Worm (Caenorhabditis elegans): Measurements from ENCODE around the gene F13E9.9.

The F13E9.9 gene

ce11 chrIV:10936906-10937540 is 38.0 kb upstream of the F13E9.9 start, which contains the start of gene fic-1 (continued):
- TF ChIP-seq lsy-27 (tag; optimal IDR thresholded peaks at IDR 0.05; ENCODE audit: borderline replicate concordance, insufficient read depth): no peak
- TF ChIP-seq B0261.1 (tag; optimal IDR thresholded peaks at IDR 0.05): no peak
- TF ChIP-seq Y53F4B.3 (GFP tag; IDR thresholded peaks at IDR 0.05): no peak
- TF ChIP-seq F39B2.1 (GFP tag; IDR thresholded peaks at IDR 0.05): no peak
- no peak for TF ChIP-seq mxl-1 (tag; optimal IDR thresholded peaks at IDR 0.05)
- no peak for TF ChIP-seq sptf-2 (GFP tag; optimal IDR thresholded peaks at IDR 0.05)
- no peak for TF ChIP-seq somi-1 (GFP tag; optimal IDR thresholded peaks at IDR 0.05)
- TF ChIP-seq dpff-1 (tag; optimal IDR thresholded peaks at IDR 0.05): no peak
- TF ChIP-seq F10E7.11 (tag; optimal IDR thresholded peaks at IDR 0.05): no peak
- TF ChIP-seq T26A5.8 (tag; optimal IDR thresholded peaks at IDR 0.05): no peak
- TF ChIP-seq ztf-3 (GFP tag; optimal IDR thresholded peaks at IDR 0.05): no peak
- peak; percentile 61 for TF ChIP-seq madf-8 (GFP tag; conservative IDR thresholded peaks at IDR 0.05)
- TF ChIP-seq mcd-1 (GFP tag; IDR thresholded peaks at IDR 0.05): no peak
- TF ChIP-seq D2030.7 (GFP tag; IDR thresholded peaks at IDR 0.05): 0 out of 2 replicates have a peak, but pooled peaks have one; percentile 19
- no peak for TF ChIP-seq hlh-26 (GFP tag; conservative IDR thresholded peaks at IDR 0.05)
- no peak for TF ChIP-seq B0336.3 (GFP tag; IDR thresholded peaks at IDR 0.05)
- no peak for TF ChIP-seq ceh-79 (tag; optimal IDR thresholded peaks at IDR 0.05)
- TF ChIP-seq lag-1 (GFP tag; IDR thresholded peaks at IDR 0.05): no peak
- no peak for TF ChIP-seq aptf-2 (GFP tag; conservative IDR thresholded peaks at IDR 0.05)
- no peak for TF ChIP-seq lin-40 (tag; optimal IDR thresholded peaks at IDR 0.05)
- no peak for TF ChIP-seq dox-1 (GFP tag; IDR thresholded peaks at IDR 0.05)
- no peak for TF ChIP-seq hsf-1 (GFP tag; IDR thresholded peaks at IDR 0.05)
- peak; percentile 21 for TF ChIP-seq F23B12.7 (tag; optimal IDR thresholded peaks at IDR 0.05; ENCODE audit: insufficient read depth)
- no peak for TF ChIP-seq ztf-22 (GFP tag; optimal IDR thresholded peaks at IDR 0.05)
- TF ChIP-seq madf-6 (GFP tag; IDR thresholded peaks at IDR 0.05): peak; percentile 86
- TF ChIP-seq nfyb-1 (GFP tag; IDR thresholded peaks at IDR 0.05): 0 out of 2 replicates have a peak, but pooled peaks have one; percentile 41
- TF ChIP-seq unc-62 (GFP tag; optimal IDR thresholded peaks at IDR 0.05): peak; percentile 48
- TF ChIP-seq aptf-3 (GFP tag; IDR thresholded peaks at IDR 0.05): no peak
- no peak for TF ChIP-seq pha-4 (tag; optimal IDR thresholded peaks at IDR 0.05)
- no peak for TF ChIP-seq F57C9.4 (tag; optimal IDR thresholded peaks at IDR 0.05)
- TF ChIP-seq cebp-2 (GFP tag; IDR thresholded peaks at IDR 0.05): no peak
- TF ChIP-seq F22D6.2 (tag; optimal IDR thresholded peaks at IDR 0.05): no peak
- no peak for TF ChIP-seq F55B11.4 (tag; optimal IDR thresholded peaks at IDR 0.05; ENCODE audit: borderline replicate concordance, insufficient read depth)

- TF ChIP-seq tlf-1 (GFP tag; optimal IDR thresholded peaks at IDR 0.05) (peak; percentile 86), B0019.2 (GFP tag; conservative IDR thresholded peaks at IDR 0.05) (no peak), K11D2.4 (GFP tag; IDR thresholded peaks at IDR 0.05) (peak; percentile 91), zim-3 (tag; optimal IDR thresholded peaks at IDR 0.05) (no peak), nfya-2 (GFP tag; IDR thresholded peaks at IDR 0.05) (no peak), bed-1 (GFP tag; IDR thresholded peaks at IDR 0.05) (no peak), nhr-179 (tag; optimal IDR thresholded peaks at IDR 0.05) (no peak), ceh-27 (GFP tag; optimal IDR thresholded peaks at IDR 0.05) (peak; percentile 94), F33H1.4 (GFP tag; IDR thresholded peaks at IDR 0.05) (peak; percentile 32), aptf-3 (GFP tag; IDR thresholded peaks at IDR 0.05) (no peak), tbx-9 (tag; optimal IDR thresholded peaks at IDR 0.05; ENCODE audit: borderline replicate concordance) (no peak), F55B11.4 (tag; optimal IDR thresholded peaks at IDR 0.05; ENCODE audit: borderline replicate concordance, insufficient read depth) (no peak), F57A8.1 (GFP tag; optimal IDR thresholded peaks at IDR 0.05) (no peak), F23B12.7 (tag; optimal IDR thresholded peaks at IDR 0.05; ENCODE audit: insufficient read depth) (no peak), snpc-4 (GFP tag; optimal IDR thresholded peaks at IDR 0.05) (no peak), snpc-4 (tag; optimal IDR thresholded peaks at IDR 0.05) (peak in 3 of 4 experiments; percentile 25 to 71 (median 67)), Y53G8AR.9 (GFP tag; conservative IDR thresholded peaks at IDR 0.05) (peak; percentile 83), F37B4.10 (GFP tag; IDR thresholded peaks at IDR 0.05) (0 out of 2 replicates have a peak, but pooled peaks have one; percentile 28)
These were observed 37.0 kb upstream of the F13E9.9 start, which contains the start of gene lgg-2 for ce11 chrIV:10935853-10936491. Gene lgg-2, minus strand, starts transcription at chrIV:10935903.
